Fruit fly (Drosophila melanogaster) whole organism, embryonic: Measurements from ENCODE around the gene Gclc.

Experiments used
- Bdp1 ChIP-seq: fragments of 200-800 bp; sonication (Bioruptor generic); optimal IDR thresholded peaks from 3 replicates; lab custom pipeline; 2016; ENCODE audit warnings: missing biosample characterization, missing genetic modification characterization
- CG10209 ChIP-seq: fragments of 200-800 bp; sonication (Bioruptor generic); optimal IDR thresholded peaks from 3 replicates; lab custom pipeline; 2017; ENCODE audit warnings: missing biosample characterization, mild to moderate bottlenecking, missing genetic modification characterization, missing genetic modification reagents
- CG10959 ChIP-seq: fragments of 200-800 bp; sonication (Bioruptor generic); IDR thresholded peaks from 2 replicates; pipeline ENCODE4 v1.3.6; 2022; ENCODE audit warnings: missing biosample characterization, missing genetic modification characterization
- CG11723 ChIP-seq: fragments of 200-800 bp; sonication (Bioruptor generic); optimal IDR thresholded peaks from 2 replicates; lab custom pipeline; 2017; ENCODE audit warnings: missing biosample characterization, mild to moderate bottlenecking, missing genetic modification characterization
- CG12769 ChIP-seq: fragments of 200-800 bp; sonication (Bioruptor generic); optimal IDR thresholded peaks from 2 replicates; lab custom pipeline; 2019; ENCODE audit warnings: missing biosample characterization, mild to moderate bottlenecking, missing genetic modification characterization, moderate library complexity
- CG15601 ChIP-seq: fragments of 200-800 bp; sonication (Bioruptor generic); optimal IDR thresholded peaks from 3 replicates; lab custom pipeline; 2019; ENCODE audit warnings: missing biosample characterization, mild to moderate bottlenecking, missing genetic modification characterization, moderate library complexity
- CG17328 ChIP-seq: fragments of 200-800 bp; sonication (Bioruptor generic); IDR thresholded peaks from 2 replicates; pipeline ENCODE4 v1.3.6; 2022; ENCODE audit warnings: missing biosample characterization, missing genetic modification characterization
- CG17802 ChIP-seq: fragments of 200-800 bp; sonication (Bioruptor generic); optimal IDR thresholded peaks from 2 replicates; lab custom pipeline; 2018; ENCODE audit warnings: missing biosample characterization, mild to moderate bottlenecking, missing genetic modification characterization, moderate library complexity
- CG1792 ChIP-seq: fragments of 200-800 bp; sonication (Bioruptor generic); optimal IDR thresholded peaks from 2 replicates; lab custom pipeline; 2016; ENCODE audit warnings: missing biosample characterization, missing genetic modification characterization
- CG18599 ChIP-seq: fragments of 200-800 bp; sonication (Bioruptor generic); optimal IDR thresholded peaks from 3 replicates; lab custom pipeline; 2017; ENCODE audit warnings: missing biosample characterization, missing genetic modification characterization, mild to moderate bottlenecking, moderate library complexity, missing genetic modification reagents
- CG31441 ChIP-seq: fragments of 200-800 bp; sonication (Bioruptor generic); IDR thresholded peaks from 2 replicates; pipeline ENCODE4 v1.3.6; 2022; ENCODE audit warnings: missing biosample characterization, missing genetic modification characterization
- CG3995 ChIP-seq: fragments of 200-800 bp; sonication (Bioruptor generic); optimal IDR thresholded peaks from 3 replicates; lab custom pipeline; 2016; ENCODE audit warnings: missing biosample characterization, missing genetic modification characterization
- CG43689 ChIP-seq: fragments of 200-800 bp; sonication (Bioruptor generic); IDR thresholded peaks from 2 replicates; pipeline ENCODE4 v1.3.6; 2022; ENCODE audit warnings: missing biosample characterization, missing genetic modification characterization
- CG4707 ChIP-seq: fragments of 200-800 bp; sonication (Bioruptor generic); optimal IDR thresholded peaks from 2 replicates; lab custom pipeline; 2018; ENCODE audit warnings: missing biosample characterization, mild to moderate bottlenecking, missing genetic modification characterization, moderate library complexity
- CG4730 ChIP-seq: fragments of 200-800 bp; sonication (Bioruptor generic); IDR thresholded peaks from 2 replicates; pipeline ENCODE4 v1.3.6; 2022; ENCODE audit warnings: missing biosample characterization, missing genetic modification characterization
- CG6683 ChIP-seq: fragments of 200-800 bp; sonication (Bioruptor generic); optimal IDR thresholded peaks from 2 replicates; lab custom pipeline; 2017; ENCODE audit warnings: missing biosample characterization, mild to moderate bottlenecking, missing genetic modification characterization, missing genetic modification reagents
- CG7372 ChIP-seq: fragments of 200-800 bp; sonication (Bioruptor generic); IDR thresholded peaks from 2 replicates; pipeline ENCODE4 v1.3.6; 2022; ENCODE audit warnings: missing biosample characterization, missing genetic modification characterization
- CG8089 ChIP-seq: fragments of 200-800 bp; sonication (Bioruptor generic); optimal IDR thresholded peaks from 3 replicates; lab custom pipeline; 2016; ENCODE audit warnings: missing biosample characterization, missing genetic modification characterization
- CG9876 ChIP-seq: fragments of 200-800 bp; sonication (Bioruptor generic); optimal IDR thresholded peaks from 2 replicates; lab custom pipeline; 2016; ENCODE audit warnings: missing biosample characterization, missing genetic modification characterization
- CG9932 ChIP-seq: fragments of 200-800 bp; sonication (Bioruptor generic); IDR thresholded peaks from 2 replicates; pipeline ENCODE4 v1.3.6; 2022; ENCODE audit warnings: missing biosample characterization, missing genetic modification characterization
- D19A ChIP-seq: fragments of 200-800 bp; optimal IDR thresholded peaks from 3 replicates; lab custom pipeline; 2019; ENCODE audit warnings: missing biosample characterization, mild to moderate bottlenecking, missing genetic modification characterization, moderate library complexity
- Doc2 ChIP-seq: fragments of 200-800 bp; sonication (Bioruptor generic); IDR thresholded peaks from 2 replicates; pipeline ENCODE4 v1.3.6; 2022; ENCODE audit warnings: missing biosample characterization, missing genetic modification characterization
- Drgx ChIP-seq: fragments of 200-800 bp; sonication (Bioruptor generic); IDR thresholded peaks from 2 replicates; pipeline ENCODE4 v1.3.6; 2022; ENCODE audit warnings: missing biosample characterization, missing genetic modification characterization
- ERR ChIP-seq: fragments of 200-800 bp; sonication (Bioruptor generic); optimal IDR thresholded peaks from 2 replicates; lab custom pipeline; 2016; ENCODE audit warnings: missing biosample characterization, missing genetic modification characterization
- Hand ChIP-seq: fragments of 200-800 bp; sonication (Bioruptor generic); optimal IDR thresholded peaks from 2 replicates; lab custom pipeline; 2017; ENCODE audit warnings: mild to moderate bottlenecking, missing biosample characterization, missing genetic modification reagents, missing genetic modification characterization
- Hey ChIP-seq: fragments of 200-800 bp; sonication (Bioruptor generic); optimal IDR thresholded peaks from 3 replicates; lab custom pipeline; 2018; ENCODE audit warnings: missing biosample characterization, mild to moderate bottlenecking, missing genetic modification characterization
- Hsf ChIP-seq: fragments of 200-800 bp; sonication (Bioruptor generic); optimal IDR thresholded peaks from 3 replicates; lab custom pipeline; 2016; ENCODE audit warnings: missing biosample characterization, missing genetic modification characterization
- MBD-R2 ChIP-seq: fragments of 200-800 bp; sonication (Bioruptor generic); IDR thresholded peaks from 2 replicates; pipeline ENCODE4 v1.3.6; 2022; ENCODE audit warnings: missing biosample characterization, missing genetic modification characterization
- MESR4 ChIP-seq: fragments of 200-800 bp; sonication (Bioruptor generic); optimal IDR thresholded peaks from 2 replicates; lab custom pipeline; 2018; ENCODE audit warnings: missing biosample characterization, mild to moderate bottlenecking, missing genetic modification characterization, moderate library complexity
- Opbp ChIP-seq: fragments of 200-800 bp; sonication (Bioruptor generic); IDR thresholded peaks from 3 replicates; pipeline ENCODE4 v1.3.6; 2022; ENCODE audit warnings: missing biosample characterization, missing genetic modification characterization; ENCODE audit not compliant: partially characterized antibody
- Pdp1 ChIP-seq, 2 experiments: fragments of 200-800 bp; sonication (Bioruptor generic); optimal IDR thresholded peaks; 3 replicates each; lab custom pipeline; 2016; ENCODE audit warnings: missing biosample characterization in 2 of 2, missing genetic modification characterization in 2 of 2, mild to moderate bottlenecking in 1 of 2, moderate library complexity in 1 of 2
- Side ChIP-seq: fragments of 200-800 bp; sonication (Bioruptor generic); optimal IDR thresholded peaks from 2 replicates; lab custom pipeline; 2016; ENCODE audit warnings: missing biosample characterization, missing genetic modification characterization
- Xbp1 ChIP-seq: fragments of 200-800 bp; sonication (Bioruptor generic); optimal IDR thresholded peaks from 3 replicates; lab custom pipeline; 2016; ENCODE audit warnings: missing biosample characterization, mild to moderate bottlenecking, missing genetic modification characterization
- chif ChIP-seq, 2 experiments: fragments of 200-800 bp; sonication (Bioruptor generic); optimal IDR thresholded peaks; 3 replicates each; lab custom pipeline; 2016; ENCODE audit warnings: missing biosample characterization in 2 of 2, missing genetic modification characterization in 2 of 2
- crol ChIP-seq: fragments of 200-800 bp; sonication (Bioruptor generic); IDR thresholded peaks from 2 replicates; pipeline ENCODE4 v1.3.6; 2022; ENCODE audit warnings: missing biosample characterization, missing genetic modification characterization
- cwo ChIP-seq: fragments of 200-800 bp; sonication (Bioruptor generic); optimal IDR thresholded peaks from 3 replicates; lab custom pipeline; 2017; ENCODE audit warnings: missing biosample characterization, missing genetic modification characterization, mild to moderate bottlenecking, moderate library complexity, missing genetic modification reagents
- da ChIP-seq: fragments of 200-800 bp; sonication (Bioruptor generic); optimal IDR thresholded peaks from 2 replicates; lab custom pipeline; 2016; ENCODE audit warnings: missing biosample characterization, missing genetic modification characterization
- gce ChIP-seq: fragments of 200-800 bp; sonication (Bioruptor generic); IDR thresholded peaks from 3 replicates; pipeline ENCODE4 v1.3.6; 2022; ENCODE audit warnings: missing biosample characterization, missing genetic modification characterization
- gcm ChIP-seq: fragments of 200-800 bp; sonication (Bioruptor generic); optimal IDR thresholded peaks from 2 replicates; lab custom pipeline; 2019; ENCODE audit warnings: missing biosample characterization, mild to moderate bottlenecking, missing genetic modification characterization, moderate library complexity
- her ChIP-seq: fragments of 200-800 bp; sonication (Bioruptor generic); optimal IDR thresholded peaks from 2 replicates; lab custom pipeline; 2016; ENCODE audit warnings: missing biosample characterization, missing genetic modification characterization
- lilli ChIP-seq: fragments of 200-800 bp; sonication (Bioruptor generic); optimal IDR thresholded peaks from 3 replicates; lab custom pipeline; 2016; ENCODE audit warnings: missing biosample characterization, missing genetic modification characterization
- nau ChIP-seq: fragments of 200-800 bp; sonication (Bioruptor generic); optimal IDR thresholded peaks from 3 replicates; lab custom pipeline; 2017; ENCODE audit warnings: missing biosample characterization, mild to moderate bottlenecking, missing genetic modification characterization, missing genetic modification reagents
- phol ChIP-seq: fragments of 200-800 bp; sonication (Bioruptor generic); optimal IDR thresholded peaks from 3 replicates; lab custom pipeline; 2018; ENCODE audit warnings: missing biosample characterization, mild to moderate bottlenecking, missing genetic modification characterization, moderate library complexity
- pita ChIP-seq: fragments of 200-800 bp; sonication (Bioruptor generic); optimal IDR thresholded peaks from 2 replicates; lab custom pipeline; 2017; ENCODE audit warnings: missing biosample characterization, mild to moderate bottlenecking, missing genetic modification characterization
- ranshi ChIP-seq: fragments of 200-800 bp; sonication (Bioruptor generic); IDR thresholded peaks from 2 replicates; pipeline ENCODE4 v1.3.6; 2022; ENCODE audit warnings: missing biosample characterization, missing genetic modification characterization
- repo ChIP-seq: fragments of 200-800 bp; sonication (Bioruptor generic); optimal IDR thresholded peaks from 2 replicates; lab custom pipeline; 2016; ENCODE audit warnings: missing biosample characterization, missing genetic modification characterization
- rib ChIP-seq: fragments of 200-800 bp; sonication (Bioruptor generic); IDR thresholded peaks from 2 replicates; pipeline ENCODE4 v1.3.6; 2022; ENCODE audit warnings: missing biosample characterization, missing genetic modification characterization
- schlank ChIP-seq: fragments of 200-800 bp; sonication (Bioruptor generic); optimal IDR thresholded peaks from 2 replicates; lab custom pipeline; 2018; ENCODE audit warnings: missing biosample characterization, mild to moderate bottlenecking, missing genetic modification characterization
- slbo ChIP-seq: fragments of 200-800 bp; sonication (Bioruptor generic); IDR thresholded peaks from 2 replicates; pipeline ENCODE4 v1.3.6; 2022; ENCODE audit warnings: missing biosample characterization, missing genetic modification characterization
- zfh1 ChIP-seq: fragments of 200-800 bp; sonication (Bioruptor generic); IDR thresholded peaks from 3 replicates; pipeline ENCODE4 v1.3.6; 2022; ENCODE audit warnings: missing biosample characterization, missing genetic modification characterization

Gclc gene

dm6 chrX:8092075-8092682 lies 23.8 kb downstream of the Gclc start (continued):
- TF ChIP-seq phol (tag; lab: Kevin White, UChicago) (peak; percentile 95), her (GFP tag; lab: Kevin White, UChicago) (peak; percentile 57), Pdp1 (GFP tag; optimal IDR thresholded peaks at IDR 0.05; lab: Kevin White, UChicago) (peak; percentile 75 to 89), nau (GFP tag; lab: Kevin White, UChicago) (peak; percentile 91), gcm (GFP tag; lab: Kevin White, UChicago) (peak; percentile 93), Side (GFP tag; lab: Kevin White, UChicago) (peak; percentile 54), Drgx (peak; percentile 94), zfh1 (GFP tag; lab: Robert Waterston, UW) (peak; percentile 88; the same call in 2 of the 3 replicates), gce (GFP tag; lab: Robert Waterston, UW) (peak; percentile 83; the same call in 2 of the 3 replicates), CG12769 (tag; lab: Kevin White, UChicago) (peak; percentile 81), CG9876 (peak; percentile 25), chif (GFP tag; optimal IDR thresholded peaks at IDR 0.05; lab: Kevin White, UChicago) (peak; percentile 67 to 86), CG10209 (GFP tag; lab: Kevin White, UChicago) (peak; percentile 95), CG9932 (GFP tag; lab: Robert Waterston, UW) (peak; percentile 87), lilli (peak; percentile 89), CG7372 (GFP tag; lab: Robert Waterston, UW) (peak; percentile 92), schlank (peak; percentile 77), Doc2 (GFP tag; lab: Robert Waterston, UW) (peak; percentile 75), CG11723 (GFP tag; lab: Kevin White, UChicago) (peak; percentile 92), CG18599 (GFP tag; lab: Kevin White, UChicago) (peak; percentile 97), CG17328 (peak; percentile 81), ranshi (GFP tag; lab: Robert Waterston, UW) (peak; percentile 87), pita (GFP tag; lab: Kevin White, UChicago) (no peak), ERR (peak; percentile 44), slbo (GFP tag; lab: Robert Waterston, UW) (peak; percentile 92), MESR4 (GFP tag; lab: Kevin White, UChicago) (no peak), CG31441 (GFP tag; lab: Robert Waterston, UW) (peak; percentile 94), Hand (GFP tag; lab: Kevin White, UChicago) (peak; percentile 95), da (GFP tag; lab: Kevin White, UChicago) (peak; percentile 33), Opbp (GFP tag; lab: Robert Waterston, UW) (no peak), CG8089 (GFP tag; lab: Kevin White, UChicago) (peak; percentile 55), Xbp1 (GFP tag; lab: Kevin White, UChicago) (peak; percentile 94), Hsf (GFP tag; lab: Kevin White, UChicago) (peak; percentile 89), CG3995 (peak; percentile 37), CG4730 (GFP tag; lab: Robert Waterston, UW) (peak; percentile 88), MBD-R2 (peak; percentile 74), CG4707 (GFP tag; lab: Kevin White, UChicago) (peak; percentile 69), crol (peak; percentile 95), cwo (GFP tag; lab: Kevin White, UChicago) (peak; percentile 93), CG1792 (GFP tag; lab: Kevin White, UChicago) (peak; percentile 79), CG10959 (peak; percentile 66), D19A (tag; lab: Kevin White, UChicago) (peak; percentile 83), CG15601 (tag; lab: Kevin White, UChicago) (peak; percentile 95), CG17802 (tag; lab: Kevin White, UChicago) (peak; percentile 55), repo (GFP tag; lab: Kevin White, UChicago) (peak; percentile 64), rib (GFP tag; lab: Robert Waterston, UW) (peak; percentile 70), CG43689 (peak; percentile 60), CG6683 (peak; percentile 90), Bdp1 (GFP tag; lab: Kevin White, UChicago) (peak; percentile 78), Hey (tag; lab: Kevin White, UChicago) (peak; percentile 71)
